Worm (Caenorhabditis elegans): Measurements from ENCODE around the gene vps-24.

ce11 chrII:5033935-5034334 lies 40.1 kb downstream of the vps-24 start, which contains the start of gene F33G12.3:
- no peak for TF ChIP-seq elt-2 (tag; optimal IDR thresholded peaks at IDR 0.05)
- no peak for TF ChIP-seq eor-1 (tag; optimal IDR thresholded peaks at IDR 0.05)
- TF ChIP-seq egl-27 (tag; optimal IDR thresholded peaks at IDR 0.05): no peak
- TF ChIP-seq nhr-77 (tag; optimal IDR thresholded peaks at IDR 0.05): no peak
- TF ChIP-seq nhr-76 (tag; optimal IDR thresholded peaks at IDR 0.05): no peak
- no peak for TF ChIP-seq unc-62 (GFP tag; optimal IDR thresholded peaks at IDR 0.05)
- TF ChIP-seq nhr-25 (tag; optimal IDR thresholded peaks at IDR 0.05): no peak
